Fruit fly (Drosophila melanogaster) whole organism, embryonic: Measurements from ENCODE around the gene CG31988.

Source experiments
- Atf-2 ChIP-seq: fragments of 200-800 bp; sonication (Bioruptor generic); optimal IDR thresholded peaks from 2 replicates; lab custom pipeline; 2016; ENCODE audit warnings: missing biosample characterization, missing genetic modification characterization
- B-H1 ChIP-seq: fragments of 200-800 bp; sonication (Bioruptor generic); IDR thresholded peaks from 3 replicates; pipeline ENCODE4 v1.3.6; 2022; ENCODE audit warnings: missing biosample characterization, missing genetic modification characterization
- CG10274 ChIP-seq: fragments of 200-800 bp; sonication (Bioruptor generic); optimal IDR thresholded peaks from 3 replicates; lab custom pipeline; 2017; ENCODE audit warnings: missing biosample characterization, mild to moderate bottlenecking, missing genetic modification characterization
- CG10321 ChIP-seq: fragments of 200-800 bp; sonication (Bioruptor generic); IDR thresholded peaks from 2 replicates; pipeline ENCODE4 v1.3.6; 2022; ENCODE audit warnings: missing biosample characterization, missing genetic modification characterization
- CG10462 ChIP-seq: fragments of 200-800 bp; sonication (Bioruptor generic); optimal IDR thresholded peaks from 2 replicates; lab custom pipeline; 2016; ENCODE audit warnings: missing biosample characterization, missing genetic modification characterization
- CG11398 ChIP-seq: fragments of 200-800 bp; sonication (Bioruptor generic); optimal IDR thresholded peaks from 2 replicates; lab custom pipeline; 2016; ENCODE audit warnings: missing biosample characterization, missing genetic modification characterization
- CG14710 ChIP-seq: fragments of 200-800 bp; sonication (Bioruptor generic); optimal IDR thresholded peaks from 3 replicates; lab custom pipeline; 2019; ENCODE audit warnings: missing biosample characterization, mild to moderate bottlenecking, missing genetic modification characterization, moderate library complexity
- CG17328 ChIP-seq: fragments of 200-800 bp; sonication (Bioruptor generic); IDR thresholded peaks from 2 replicates; pipeline ENCODE4 v1.3.6; 2022; ENCODE audit warnings: missing biosample characterization, missing genetic modification characterization
- CG17359 ChIP-seq: fragments of 200-800 bp; sonication (Bioruptor generic); optimal IDR thresholded peaks from 3 replicates; lab custom pipeline; 2018; ENCODE audit warnings: missing biosample characterization, mild to moderate bottlenecking, missing genetic modification characterization, moderate library complexity
- CG18011 ChIP-seq: fragments of 200-800 bp; sonication (Bioruptor generic); optimal IDR thresholded peaks from 2 replicates; lab custom pipeline; 2017; ENCODE audit warnings: missing biosample characterization, missing genetic modification characterization, mild to moderate bottlenecking, moderate library complexity, missing genotype
- CG4404 ChIP-seq: fragments of 200-800 bp; sonication (Bioruptor generic); IDR thresholded peaks from 2 replicates; pipeline ENCODE4 v1.3.6; 2022; ENCODE audit warnings: missing biosample characterization, missing genetic modification characterization
- CG6272 ChIP-seq: fragments of 200-800 bp; sonication (Bioruptor generic); IDR thresholded peaks from 2 replicates; pipeline ENCODE4 v1.3.6; 2022; ENCODE audit warnings: missing biosample characterization, missing genetic modification characterization
- CG7556 ChIP-seq: fragments of 200-800 bp; sonication (Bioruptor generic); optimal IDR thresholded peaks from 2 replicates; lab custom pipeline; 2017; ENCODE audit warnings: missing biosample characterization, mild to moderate bottlenecking, missing genetic modification characterization
- CG7786 ChIP-seq: fragments of 200-800 bp; sonication (Bioruptor generic); optimal IDR thresholded peaks from 2 replicates; lab custom pipeline; 2016; ENCODE audit warnings: missing biosample characterization, missing genetic modification characterization
- CG8388 ChIP-seq: fragments of 200-800 bp; sonication (Bioruptor generic); optimal IDR thresholded peaks from 2 replicates; lab custom pipeline; 2019; ENCODE audit warnings: missing biosample characterization, mild to moderate bottlenecking, missing genetic modification characterization, moderate library complexity
- CG9817 ChIP-seq: fragments of 200-800 bp; sonication (Bioruptor generic); optimal IDR thresholded peaks from 2 replicates; lab custom pipeline; 2018; ENCODE audit warnings: missing biosample characterization, mild to moderate bottlenecking, missing genetic modification characterization, moderate library complexity
- CG9932 ChIP-seq: fragments of 200-800 bp; sonication (Bioruptor generic); IDR thresholded peaks from 2 replicates; pipeline ENCODE4 v1.3.6; 2022; ENCODE audit warnings: missing biosample characterization, missing genetic modification characterization
- CoRest ChIP-seq: fragments of 200-800 bp; sonication (Bioruptor generic); optimal IDR thresholded peaks from 3 replicates; lab custom pipeline; 2018; ENCODE audit warnings: missing biosample characterization, mild to moderate bottlenecking, missing genetic modification characterization, moderate library complexity
- Dfd ChIP-seq, 2 experiments: fragments of >200 bp; optimal IDR thresholded peaks; 2 replicates each; lab custom pipeline; 2017; ENCODE audit warnings: missing biosample characterization in 2 of 2, missing genetic modification characterization in 2 of 2
- Dip2 ChIP-seq: fragments of 200-800 bp; sonication (Bioruptor generic); IDR thresholded peaks from 2 replicates; pipeline ENCODE4 v1.3.6; 2022; ENCODE audit warnings: missing biosample characterization, missing genetic modification characterization
- Dip3 ChIP-seq: fragments of 200-800 bp; sonication (Bioruptor generic); optimal IDR thresholded peaks from 3 replicates; lab custom pipeline; 2016; ENCODE audit warnings: missing biosample characterization, missing genetic modification characterization
- Drgx ChIP-seq: fragments of 200-800 bp; sonication (Bioruptor generic); IDR thresholded peaks from 2 replicates; pipeline ENCODE4 v1.3.6; 2022; ENCODE audit warnings: missing biosample characterization, missing genetic modification characterization
- GATAe ChIP-seq: fragments of 200-800 bp; sonication (Bioruptor generic); conservative IDR thresholded peaks from 2 replicates; pipeline ENCODE4 v1.3.6; 2022; ENCODE audit warnings: missing biosample characterization, missing genetic modification characterization
- H15 ChIP-seq: fragments of 200-800 bp; sonication (Bioruptor generic); IDR thresholded peaks from 3 replicates; pipeline ENCODE4 v1.3.6; 2022; ENCODE audit warnings: missing biosample characterization, missing genetic modification characterization
- Hey ChIP-seq: fragments of 200-800 bp; sonication (Bioruptor generic); optimal IDR thresholded peaks from 3 replicates; lab custom pipeline; 2018; ENCODE audit warnings: missing biosample characterization, mild to moderate bottlenecking, missing genetic modification characterization
- Hr51 ChIP-seq, 2 experiments: fragments of 200-800 bp; sonication (Bioruptor generic); optimal IDR thresholded peaks; 2 replicates in 1 of 2; 3 replicates in 1 of 2; lab custom pipeline; 2016 to 2018; ENCODE audit warnings: missing biosample characterization in 2 of 2, missing genetic modification characterization in 2 of 2, mild to moderate bottlenecking in 1 of 2, moderate library complexity in 1 of 2
- Mes4 ChIP-seq: fragments of 200-800 bp; sonication (Bioruptor generic); optimal IDR thresholded peaks from 2 replicates; lab custom pipeline; 2016; ENCODE audit warnings: missing biosample characterization, missing genetic modification characterization
- Mrtf ChIP-seq: fragments of 200-800 bp; sonication (Bioruptor generic); IDR thresholded peaks from 3 replicates; pipeline ENCODE4 v1.3.6; 2022; ENCODE audit warnings: missing biosample characterization, missing genetic modification characterization
- Nf-YA ChIP-seq: fragments of 200-800 bp; sonication (Bioruptor generic); IDR thresholded peaks from 2 replicates; pipeline ENCODE4 v1.3.6; 2022; ENCODE audit warnings: missing biosample characterization, missing genetic modification characterization
- Pdp1 ChIP-seq, 2 experiments: fragments of 200-800 bp; sonication (Bioruptor generic); optimal IDR thresholded peaks; 3 replicates each; lab custom pipeline; 2016; ENCODE audit warnings: missing biosample characterization in 2 of 2, missing genetic modification characterization in 2 of 2, mild to moderate bottlenecking in 1 of 2, moderate library complexity in 1 of 2
- Sox102F ChIP-seq: fragments of 200-800 bp; sonication (Bioruptor generic); optimal IDR thresholded peaks from 2 replicates; lab custom pipeline; 2018; ENCODE audit warnings: missing biosample characterization, mild to moderate bottlenecking, missing genetic modification characterization, moderate library complexity
- Tbp ChIP-seq: fragments of >200 bp; optimal IDR thresholded peaks from 2 replicates; lab custom pipeline; 2018; ENCODE audit warnings: missing biosample characterization, missing genetic modification characterization
- bowl ChIP-seq: fragments of 200-800 bp; sonication (Bioruptor generic); IDR thresholded peaks from 2 replicates; pipeline ENCODE4 v1.3.6; 2022; ENCODE audit warnings: missing biosample characterization, missing genetic modification characterization
- btn ChIP-seq: fragments of 200-800 bp; sonication (Bioruptor generic); optimal IDR thresholded peaks from 2 replicates; lab custom pipeline; 2016; ENCODE audit warnings: missing biosample characterization, missing genetic modification characterization
- cato ChIP-seq: fragments of 200-800 bp; sonication (Bioruptor generic); optimal IDR thresholded peaks from 2 replicates; lab custom pipeline; 2016; ENCODE audit warnings: missing biosample characterization, missing genetic modification characterization, borderline replicate concordance
- cg ChIP-seq: fragments of 200-800 bp; sonication (Bioruptor generic); optimal IDR thresholded peaks from 3 replicates; lab custom pipeline; 2019; ENCODE audit warnings: missing biosample characterization, mild to moderate bottlenecking, missing genetic modification characterization, moderate library complexity
- chinmo ChIP-seq: fragments of 200-800 bp; sonication (Bioruptor generic); IDR thresholded peaks from 4 replicates; pipeline ENCODE4 v1.3.6; 2022; ENCODE audit warnings: missing biosample characterization, missing genetic modification characterization; ENCODE audit not compliant: partially characterized antibody
- dati ChIP-seq: fragments of 200-800 bp; sonication (Bioruptor generic); IDR thresholded peaks from 2 replicates; pipeline ENCODE4 v1.3.6; 2022; ENCODE audit warnings: missing biosample characterization, missing genetic modification characterization
- gcm2 ChIP-seq: fragments of 200-800 bp; sonication (Bioruptor generic); optimal IDR thresholded peaks from 2 replicates; lab custom pipeline; 2016; ENCODE audit warnings: missing biosample characterization, missing genetic modification characterization
- gem ChIP-seq: fragments of 200-800 bp; sonication (Bioruptor generic); optimal IDR thresholded peaks from 2 replicates; lab custom pipeline; 2019; ENCODE audit warnings: missing biosample characterization, mild to moderate bottlenecking, missing genetic modification characterization, moderate library complexity
- onecut ChIP-seq: fragments of 200-800 bp; sonication (Bioruptor generic); IDR thresholded peaks from 2 replicates; pipeline ENCODE4 v1.3.6; 2022; ENCODE audit warnings: missing biosample characterization, missing genetic modification characterization
- prd ChIP-seq, 3 experiments: fragments of >200 bp in 2 of 3; fragments of 200-800 bp in 1 of 3; sonication (Bioruptor generic) in 1 of 3; optimal IDR thresholded peaks in 2 of 3; IDR thresholded peaks in 1 of 3; 2 replicates in 2 of 3; 3 replicates in 1 of 3; pipeline versions ENCODE4 v1.3.6 to Lab custom; 2017 to 2022; ENCODE audit warnings: missing biosample characterization in 1 of 3, missing genetic modification characterization in 1 of 3
- pzg ChIP-seq: fragments of 200-800 bp; sonication (Bioruptor generic); optimal IDR thresholded peaks from 3 replicates; lab custom pipeline; 2018; ENCODE audit warnings: missing biosample characterization, mild to moderate bottlenecking, missing genetic modification characterization, moderate library complexity
- schlank ChIP-seq: fragments of 200-800 bp; sonication (Bioruptor generic); optimal IDR thresholded peaks from 2 replicates; lab custom pipeline; 2018; ENCODE audit warnings: missing biosample characterization, mild to moderate bottlenecking, missing genetic modification characterization
- sd ChIP-seq: fragments of 200-800 bp; sonication (Bioruptor generic); optimal IDR thresholded peaks from 3 replicates; lab custom pipeline; 2018; ENCODE audit warnings: missing biosample characterization, mild to moderate bottlenecking, missing genetic modification characterization, moderate library complexity
- sr ChIP-seq: fragments of 200-800 bp; sonication (Bioruptor generic); IDR thresholded peaks from 3 replicates; pipeline ENCODE4 v1.3.6; 2022; ENCODE audit warnings: missing biosample characterization, missing genetic modification characterization
- toy ChIP-seq: fragments of 200-800 bp; sonication (Bioruptor generic); IDR thresholded peaks from 2 replicates; pipeline ENCODE4 v1.3.6; 2022; ENCODE audit warnings: missing biosample characterization, missing genetic modification characterization
- zfh1 ChIP-seq: fragments of 200-800 bp; sonication (Bioruptor generic); IDR thresholded peaks from 3 replicates; pipeline ENCODE4 v1.3.6; 2022; ENCODE audit warnings: missing biosample characterization, missing genetic modification characterization

CG31988 gene

DNA sequence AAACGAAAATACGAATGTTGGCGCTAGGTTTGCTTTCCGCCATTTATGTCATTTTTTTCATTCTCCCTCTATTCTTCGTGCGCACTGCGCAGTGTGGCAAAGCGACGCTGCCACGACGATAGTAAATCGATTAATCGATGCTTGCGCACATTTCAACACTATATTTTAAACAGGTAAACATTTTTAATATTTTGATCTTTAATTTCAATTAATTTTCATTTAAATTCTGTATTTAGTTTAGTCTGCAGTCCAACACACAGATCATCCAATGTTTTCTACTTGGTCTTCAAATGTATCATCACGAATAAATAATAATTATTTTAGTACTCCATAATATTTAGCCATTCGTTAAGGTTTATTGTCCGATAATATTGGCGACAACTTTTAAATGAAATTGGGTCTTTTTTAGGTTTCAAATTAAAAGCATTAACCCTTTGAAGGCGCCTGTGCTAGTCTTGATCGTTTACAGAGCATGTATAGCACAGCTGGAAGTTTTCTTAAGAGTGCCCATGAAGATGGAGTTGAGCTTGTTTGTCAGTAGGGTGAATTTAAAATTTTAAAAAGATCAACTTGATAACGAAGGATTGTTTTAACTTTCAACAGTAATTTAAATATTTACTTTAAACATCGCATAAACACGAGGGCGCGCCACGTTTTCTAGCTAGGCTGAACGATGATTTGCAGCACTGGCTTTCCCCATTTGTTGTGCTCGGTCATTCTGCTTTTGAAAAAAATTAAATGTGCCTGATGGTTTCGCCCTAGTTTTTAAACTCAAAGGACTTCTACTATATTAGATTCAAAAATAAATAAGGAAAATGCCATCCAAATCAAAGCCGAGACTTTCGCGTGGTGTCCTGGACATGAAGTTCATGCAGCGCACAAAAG lies 46.2 kb downstream of the CG31988 start, which contains the start of the genes Mpp6 and E2f2 (continued):
- TF ChIP-seq Dip2 (GFP tag; lab: Robert Waterston, UW) = no peak
- TF ChIP-seq CG4404 (GFP tag; lab: Robert Waterston, UW) = no peak; the same call in 1 of the 2 replicates
- no peak for TF ChIP-seq Mrtf (GFP tag; lab: Robert Waterston, UW)
- TF ChIP-seq toy (GFP tag; lab: Robert Waterston, UW) = no peak
- no peak for TF ChIP-seq Mes4 (GFP tag; lab: Kevin White, UChicago)
- peak; percentile 22 for TF ChIP-seq CoRest (tag; lab: Kevin White, UChicago)
- peak; percentile 91 for TF ChIP-seq CG9932 (GFP tag; lab: Robert Waterston, UW)
- peak; percentile 33 for TF ChIP-seq CG7556 (GFP tag; lab: Kevin White, UChicago)
- TF ChIP-seq onecut (GFP tag; lab: Robert Waterston, UW) = peak; percentile 50
- peak; percentile 56 for TF ChIP-seq CG14710 (tag; lab: Kevin White, UChicago)
- peak; percentile 21 for TF ChIP-seq CG9817 (tag; lab: Kevin White, UChicago)
- no peak for TF ChIP-seq GATAe (GFP tag; lab: Robert Waterston, UW)
- peak; percentile 1 for TF ChIP-seq Tbp (GFP tag; lab: Kevin White, UChicago)
- peak; percentile 24 for TF ChIP-seq CG7786 (GFP tag; lab: Kevin White, UChicago)
- TF ChIP-seq gcm2 (GFP tag; lab: Kevin White, UChicago) = no peak
- TF ChIP-seq bowl (GFP tag; lab: Robert Waterston, UW) = no peak
- peak; percentile 4 for TF ChIP-seq CG17359 (tag; lab: Kevin White, UChicago)
- no peak for TF ChIP-seq CG18011 (GFP tag; lab: Kevin White, UChicago)
- no peak for TF ChIP-seq B-H1 (GFP tag; lab: Robert Waterston, UW)
- TF ChIP-seq CG10274 (GFP tag; lab: Kevin White, UChicago) = no peak
- no peak for TF ChIP-seq schlank (tag; lab: Kevin White, UChicago)
- TF ChIP-seq sd (tag; lab: Kevin White, UChicago) = no peak
- TF ChIP-seq chinmo = peak; percentile 80; the same call in 2 of the 4 replicates
- TF ChIP-seq gem (tag; lab: Kevin White, UChicago) = no peak
- no peak for TF ChIP-seq Drgx (GFP tag; lab: Robert Waterston, UW)
- TF ChIP-seq prd (optimal IDR thresholded peaks at IDR 0.05; lab: Kevin White, UChicago) = no peak
- TF ChIP-seq prd (GFP tag; IDR thresholded peaks at IDR 0.05; lab: Robert Waterston, UW) = peak; percentile 54
- TF ChIP-seq CG8388 = no peak
- no peak for TF ChIP-seq dati (GFP tag; lab: Robert Waterston, UW)
- TF ChIP-seq cato (GFP tag; lab: Kevin White, UChicago) = no peak
- peak; percentile 50; the same call in 1 of the 2 replicates for TF ChIP-seq CG6272
- TF ChIP-seq H15 (GFP tag; lab: Robert Waterston, UW) = peak; percentile 59; the same call in 2 of the 3 replicates
- TF ChIP-seq CG17328 (GFP tag; lab: Robert Waterston, UW) = no peak
- TF ChIP-seq Atf-2 (GFP tag; lab: Kevin White, UChicago) = no peak
- no peak for TF ChIP-seq CG10462
- no peak for TF ChIP-seq CG10321 (GFP tag; lab: Robert Waterston, UW)
- TF ChIP-seq Hr51 (GFP tag; optimal IDR thresholded peaks at IDR 0.05; lab: Kevin White, UChicago) = peak in 1 of 2 experiments; percentile 17
- no peak for TF ChIP-seq CG11398
- peak; percentile 78 for TF ChIP-seq pzg (GFP tag; lab: Kevin White, UChicago)
- no peak for TF ChIP-seq cg (GFP tag; lab: Kevin White, UChicago)
- TF ChIP-seq sr (GFP tag; lab: Robert Waterston, UW) = no peak
- no peak for TF ChIP-seq Hey
- TF ChIP-seq btn (GFP tag; lab: Kevin White, UChicago) = no peak
- no peak for TF ChIP-seq Dfd (GFP tag; optimal IDR thresholded peaks at IDR 0.05; lab: Kevin White, UChicago)
- peak; percentile 29 for TF ChIP-seq Dip3 (GFP tag; lab: Kevin White, UChicago)
- TF ChIP-seq Nf-YA (GFP tag; lab: Robert Waterston, UW) = no peak
- peak; percentile 58; the same call in 2 of the 3 replicates for TF ChIP-seq zfh1 (GFP tag; lab: Robert Waterston, UW)
- no peak for TF ChIP-seq Sox102F
- TF ChIP-seq Pdp1 (GFP tag; optimal IDR thresholded peaks at IDR 0.05; lab: Kevin White, UChicago) = peak in 1 of 2 experiments; percentile 16
